Worm (Caenorhabditis elegans) whole organism, L4 larva: Measurements from ENCODE around the gene his-62.
A peak's percentile ranks its signal among the peaks of the same experiment; 100 is the strongest.

Source experiments
- F10B5.3 ChIP-seq: sonication (generic microtip); optimal IDR thresholded peaks from 2 replicates; lab custom pipeline; 2016; ENCODE audit warnings: mild to moderate bottlenecking, missing genetic modification characterization, missing compliant biosample characterization
- T26A8.4 ChIP-seq: fragments of 200-800 bp; sonication (Bioruptor generic); IDR thresholded peaks from 2 replicates; pipeline ENCODE4 v1.3.6; 2022; ENCODE audit warnings: missing genetic modification characterization, missing compliant biosample characterization
- Y48G9A.11 ChIP-seq: fragments of 200-800 bp; sonication (Bioruptor generic); IDR thresholded peaks from 2 replicates; pipeline ENCODE4 v1.3.6; 2022; ENCODE audit warnings: missing genetic modification reagents, missing genetic modification characterization, missing compliant biosample characterization
- aly-2 ChIP-seq: sonication (generic microtip); optimal IDR thresholded peaks from 2 replicates; lab custom pipeline; 2018; ENCODE audit warnings: missing biosample characterization, missing genetic modification characterization
- ama-1 ChIP-seq: fragments of 150-350 bp; optimal IDR thresholded peaks from 2 replicates; lab custom pipeline; 2014; ENCODE audit warnings: inconsistent platforms, mixed read lengths
- arid-1 ChIP-seq: fragments of 200-800 bp; sonication (Bioruptor generic); conservative IDR thresholded peaks from 2 replicates; pipeline ENCODE4 v1.3.6; 2022; ENCODE audit warnings: missing genetic modification reagents, missing genetic modification characterization, missing compliant biosample characterization
- ceh-20 ChIP-seq: fragments of 200-800 bp; sonication (Bioruptor generic); IDR thresholded peaks from 2 replicates; pipeline ENCODE4 v1.3.6; 2022; ENCODE audit warnings: missing genetic modification reagents, missing genetic modification characterization, missing compliant biosample characterization
- ceh-28 ChIP-seq: fragments of 150-350 bp; optimal IDR thresholded peaks from 2 replicates; lab custom pipeline; 2014; ENCODE audit warnings: missing biosample characterization, missing genetic modification reagents, missing genetic modification characterization
- ceh-62 ChIP-seq: sonication (generic microtip); optimal IDR thresholded peaks from 2 replicates; lab custom pipeline; 2017; ENCODE audit warnings: missing biosample characterization, missing genetic modification characterization
- daf-16 ChIP-seq, 3 experiments: sonication (generic microtip); optimal IDR thresholded peaks; 2 replicates each; lab custom pipeline; 2016 to 2017; ENCODE audit warnings: missing genetic modification characterization in 3 of 3, missing genetic modification reagents in 3 of 3, mild to moderate bottlenecking in 2 of 3, missing compliant biosample characterization in 2 of 3, missing biosample characterization in 1 of 3, moderate library complexity in 1 of 3
- daf-19 ChIP-seq: fragments of 200-800 bp; sonication (Bioruptor generic); conservative IDR thresholded peaks from 2 replicates; pipeline ENCODE4 v1.3.6; 2022; ENCODE audit warnings: missing genetic modification characterization, missing compliant biosample characterization
- dmd-6 ChIP-seq: fragments of 200-800 bp; sonication (Bioruptor generic); IDR thresholded peaks from 2 replicates; pipeline ENCODE4 v1.3.6; 2022; ENCODE audit warnings: missing genetic modification reagents, missing genetic modification characterization, missing compliant biosample characterization
- dpl-1 ChIP-seq: fragments of 150-350 bp; optimal IDR thresholded peaks from 2 replicates; lab custom pipeline; 2014; ENCODE audit warnings: missing biosample characterization, missing genetic modification reagents, missing genetic modification characterization
- duxl-1 ChIP-seq: sonication (generic microtip); optimal IDR thresholded peaks from 2 replicates; lab custom pipeline; 2016; ENCODE audit warnings: mild to moderate bottlenecking, missing genetic modification characterization, moderate library complexity, missing compliant biosample characterization; ENCODE audit not compliant: poor library complexity
- dve-1 ChIP-seq: sonication (generic microtip); optimal IDR thresholded peaks from 2 replicates; lab custom pipeline; 2017; ENCODE audit warnings: antibody characterized with exemption, mild to moderate bottlenecking, missing genetic modification characterization, missing compliant biosample characterization; ENCODE audit not compliant: insufficient read depth
- egl-43 ChIP-seq: fragments of 200-800 bp; sonication (Bioruptor generic); IDR thresholded peaks from 2 replicates; pipeline ENCODE4 v1.3.6; 2022; ENCODE audit warnings: missing genetic modification reagents, missing genetic modification characterization, missing compliant biosample characterization
- fkh-10 ChIP-seq: fragments of 150-350 bp; optimal IDR thresholded peaks from 2 replicates; lab custom pipeline; 2014; ENCODE audit warnings: missing biosample characterization, missing genetic modification reagents, missing genetic modification characterization
- fos-1 ChIP-seq: fragments of 150-350 bp; optimal IDR thresholded peaks from 2 replicates; lab custom pipeline; 2014; ENCODE audit warnings: missing biosample characterization, missing genetic modification characterization
- gei-8 ChIP-seq: fragments of 200-800 bp; sonication (Bioruptor generic); optimal IDR thresholded peaks from 2 replicates; lab custom pipeline; 2018; ENCODE audit warnings: mild to moderate bottlenecking, missing genetic modification characterization, missing compliant biosample characterization
- hif-1 ChIP-seq, 2 experiments: sonication (generic microtip); optimal IDR thresholded peaks; 2 replicates each; lab custom pipeline; 2016 to 2017; ENCODE audit warnings: missing compliant biosample characterization in 2 of 2, missing genetic modification characterization in 2 of 2, missing genetic modification reagents in 2 of 2, missing genotype in 2 of 2, mild to moderate bottlenecking in 1 of 2
- lin-1 ChIP-seq: fragments of 200-800 bp; sonication (Bioruptor generic); IDR thresholded peaks from 2 replicates; pipeline ENCODE4 v1.3.6; 2022; ENCODE audit warnings: missing genetic modification reagents, missing genetic modification characterization, missing compliant biosample characterization
- lin-13 ChIP-seq: fragments of 150-350 bp; optimal IDR thresholded peaks from 2 replicates; lab custom pipeline; 2014; ENCODE audit warnings: missing biosample characterization, missing genetic modification reagents, missing genetic modification characterization
- lin-29 ChIP-seq: fragments of 200-800 bp; sonication (Bioruptor generic); IDR thresholded peaks from 2 replicates; pipeline ENCODE4 v1.3.6; 2022; ENCODE audit warnings: missing genetic modification reagents, missing genetic modification characterization, missing compliant biosample characterization
- lin-39 ChIP-seq: fragments of 150-350 bp; optimal IDR thresholded peaks from 2 replicates; lab custom pipeline; 2014; ENCODE audit warnings: missing biosample characterization, missing genetic modification reagents, missing genetic modification characterization
- mdt-29 ChIP-seq: fragments of 200-800 bp; sonication (Bioruptor generic); IDR thresholded peaks from 2 replicates; pipeline ENCODE4 v1.3.6; 2022; ENCODE audit warnings: missing genetic modification reagents, missing genetic modification characterization, missing compliant biosample characterization
- mep-1 ChIP-seq: fragments of 150-350 bp; sonication (generic microtip); optimal IDR thresholded peaks from 3 replicates; lab custom pipeline; 2014; ENCODE audit warnings: missing biosample characterization, missing genetic modification characterization
- mes-2 ChIP-seq: sonication (generic microtip); optimal IDR thresholded peaks from 2 replicates; lab custom pipeline; 2016; ENCODE audit warnings: missing genotype, mild to moderate bottlenecking, missing genetic modification characterization, missing compliant biosample characterization; ENCODE audit not compliant: poor library complexity, severe bottlenecking
- mxl-2 ChIP-seq: fragments of 200-800 bp; sonication (Bioruptor generic); conservative IDR thresholded peaks from 2 replicates; pipeline ENCODE4 v1.3.6; 2022; ENCODE audit warnings: missing genetic modification reagents, missing genetic modification characterization, missing compliant biosample characterization
- nhr-10 ChIP-seq: fragments of 150-350 bp; optimal IDR thresholded peaks from 2 replicates; lab custom pipeline; 2014; ENCODE audit warnings: missing biosample characterization, missing genetic modification characterization
- nhr-102 ChIP-seq: sonication (generic microtip); optimal IDR thresholded peaks from 2 replicates; lab custom pipeline; 2016; ENCODE audit warnings: mild to moderate bottlenecking, missing genetic modification characterization, moderate library complexity, missing compliant biosample characterization
- nhr-11 ChIP-seq: fragments of 150-350 bp; optimal IDR thresholded peaks from 2 replicates; lab custom pipeline; 2014; ENCODE audit warnings: missing biosample characterization, missing genetic modification characterization
- nhr-28 ChIP-seq: fragments of 150-350 bp; optimal IDR thresholded peaks from 2 replicates; lab custom pipeline; 2014; ENCODE audit warnings: missing biosample characterization, missing genetic modification characterization
- nhr-42 ChIP-seq: fragments of 200-800 bp; sonication (Bioruptor generic); IDR thresholded peaks from 2 replicates; pipeline ENCODE4 v1.3.6; 2022; ENCODE audit warnings: missing genetic modification characterization, missing compliant biosample characterization
- nhr-48 ChIP-seq: sonication (generic microtip); optimal IDR thresholded peaks from 2 replicates; lab custom pipeline; 2016; ENCODE audit warnings: mild to moderate bottlenecking, missing genetic modification characterization, missing compliant biosample characterization
- nhr-6 ChIP-seq: fragments of 150-350 bp; optimal IDR thresholded peaks from 2 replicates; lab custom pipeline; 2014; ENCODE audit warnings: missing biosample characterization, missing genetic modification characterization
- nhr-76 ChIP-seq: fragments of 150-350 bp; optimal IDR thresholded peaks from 2 replicates; lab custom pipeline; 2014; ENCODE audit warnings: missing biosample characterization, missing genetic modification characterization
- php-3 ChIP-seq: fragments of 200-800 bp; sonication (Bioruptor generic); IDR thresholded peaks from 2 replicates; pipeline ENCODE4 v1.3.6; 2022; ENCODE audit warnings: missing genetic modification reagents, missing genetic modification characterization, missing compliant biosample characterization
- pqm-1 ChIP-seq: sonication (generic microtip); optimal IDR thresholded peaks from 2 replicates; lab custom pipeline; 2017; ENCODE audit warnings: missing biosample characterization, missing genetic modification characterization
- rbr-2 ChIP-seq: sonication (generic microtip); optimal IDR thresholded peaks from 2 replicates; lab custom pipeline; 2016; ENCODE audit warnings: missing genotype, missing genetic modification characterization, missing compliant biosample characterization
- snpc-1.2 ChIP-seq: fragments of 200-800 bp; sonication (Bioruptor generic); IDR thresholded peaks from 2 replicates; pipeline ENCODE4 v1.3.6; 2022; ENCODE audit warnings: missing genetic modification reagents, missing genetic modification characterization, missing compliant biosample characterization
- snpc-4 ChIP-seq: fragments of 150-350 bp; optimal IDR thresholded peaks from 2 replicates; lab custom pipeline; 2014; ENCODE audit warnings: missing biosample characterization, missing genetic modification characterization
- unc-62 ChIP-seq, 3 experiments: fragments of 150-350 bp in 1 of 3; sonication (generic microtip); optimal IDR thresholded peaks in 2 of 3; peaks in 1 of 3; 1 replicate in 1 of 3; 2 replicates in 2 of 3; lab custom pipeline; 2014 to 2017; ENCODE audit warnings: missing biosample characterization in 3 of 3, missing genetic modification characterization in 3 of 3, missing genetic modification reagents in 3 of 3, missing genotype in 1 of 3
- zfp-2 ChIP-seq: sonication (generic microtip); optimal IDR thresholded peaks from 2 replicates; lab custom pipeline; 2016; ENCODE audit warnings: mild to moderate bottlenecking, missing genetic modification characterization, missing compliant biosample characterization
- zfp-3 ChIP-seq: fragments of 200-800 bp; sonication (Bioruptor generic); conservative IDR thresholded peaks from 2 replicates; pipeline ENCODE4 v1.3.6; 2022; ENCODE audit warnings: missing genetic modification reagents, missing genetic modification characterization, missing compliant biosample characterization

Gene his-62

DNA sequence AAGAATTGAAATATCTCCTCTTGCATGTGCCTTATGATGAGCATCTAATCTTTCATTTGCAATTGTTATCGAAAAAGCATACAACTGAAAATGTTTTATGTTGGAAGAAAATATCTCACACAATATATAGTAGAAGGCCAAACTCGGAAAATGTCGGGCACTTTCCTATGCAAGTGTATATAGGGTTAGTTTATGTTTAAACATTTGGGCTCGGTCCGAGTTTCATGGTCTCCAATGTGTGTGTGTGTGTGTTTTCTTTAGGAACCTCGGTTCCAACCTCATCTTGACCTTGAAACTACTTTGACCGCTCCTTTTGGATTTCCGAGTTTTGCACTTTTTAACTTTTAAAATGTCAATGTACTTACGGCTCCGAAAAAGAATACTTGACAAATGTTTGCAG lies 13.0 kb downstream of the his-62 start (continued):
- TF ChIP-seq nhr-42 (no peak), zfp-3 (GFP tag; lab: Robert Waterston, UW) (no peak), fos-1 (tag; lab: Kevin White, UChicago) (no peak), lin-1 (GFP tag; lab: Robert Waterston, UW) (no peak), arid-1 (GFP tag; lab: Robert Waterston, UW) (0 out of 2 replicates have a peak, but pooled peaks have one; percentile 33), pqm-1 (tag; lab: Kevin White, UChicago) (no peak), ama-1 (lab: Kevin White, UChicago) (no peak), lin-29 (GFP tag; lab: Robert Waterston, UW) (no peak), snpc-4 (peak; percentile 49), ceh-62 (tag; lab: Kevin White, UChicago) (no peak)

DNA sequence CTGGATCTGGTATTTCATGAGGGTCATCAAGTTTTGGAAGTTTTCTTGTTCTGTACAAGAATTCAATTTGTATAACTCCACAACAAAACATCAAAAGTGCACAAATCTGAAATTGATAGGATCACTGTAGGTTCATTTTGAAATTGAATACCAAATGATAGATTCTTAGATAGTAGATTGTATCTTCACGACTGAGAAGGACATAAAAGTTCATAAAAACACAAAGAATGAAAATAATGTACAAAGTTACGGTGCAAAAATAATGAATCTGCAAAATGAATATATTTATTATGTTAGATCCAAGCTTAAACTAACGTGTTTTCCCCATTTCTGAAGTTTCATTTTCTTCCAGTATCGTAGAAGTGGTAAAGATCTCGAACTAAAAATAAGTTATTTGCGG lies 14.6 kb downstream of the his-62 start:
- TF ChIP-seq nhr-48 (tag; lab: Kevin White, UChicago) (no peak), fkh-10 (no peak), hif-1 (tag; optimal IDR thresholded peaks at IDR 0.05; lab: Kevin White, UChicago) (no peak), nhr-6 (no peak), mes-2 (tag; lab: Kevin White, UChicago) (no peak), rbr-2 (tag; lab: Kevin White, UChicago) (no peak), lin-29 (GFP tag; lab: Robert Waterston, UW) (no peak), mdt-29 (GFP tag; lab: Robert Waterston, UW) (no peak), snpc-1.2 (GFP tag; lab: Robert Waterston, UW) (no peak), T26A8.4 (no peak), daf-19 (GFP tag; lab: Robert Waterston, UW) (no peak), gei-8 (GFP tag; lab: Kevin White, UChicago) (no peak), F10B5.3 (tag; lab: Kevin White, UChicago) (no peak), zfp-2 (no peak)

DNA sequence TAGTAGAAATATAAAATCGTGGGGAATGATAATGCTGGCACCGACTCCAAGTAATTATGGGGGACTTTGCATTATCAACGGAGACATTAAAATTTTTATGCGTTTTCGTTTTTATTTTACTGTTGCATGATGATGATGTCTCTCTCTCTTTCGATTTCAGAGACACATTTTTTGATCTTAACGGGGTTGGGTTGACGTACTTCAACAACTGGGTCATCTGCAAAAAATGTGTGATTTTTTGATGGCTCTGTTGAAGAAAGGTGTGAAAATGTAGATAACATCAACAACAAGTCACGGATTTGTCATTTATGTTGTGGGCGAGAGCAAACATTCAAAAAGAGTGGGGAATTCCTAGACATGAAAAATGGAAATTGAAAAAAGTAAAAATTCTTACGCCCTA lies 15.0 kb downstream of the his-62 start, which contains the start of gene F55G1.15:
Gene F55G1.15 (minus strand): TSS at position 101 of the 400 bp plus-strand sequence.
- TF ChIP-seq unc-62 (GFP tag; optimal IDR thresholded peaks at IDR 0.05 in 1 of 2; lab: Kevin White, UChicago) (no peak), unc-62 (tag; optimal IDR thresholded peaks at IDR 0.05; lab: Kevin White, UChicago) (no peak), mes-2 (tag; lab: Kevin White, UChicago) (no peak), mxl-2 (GFP tag; lab: Robert Waterston, UW) (no peak), snpc-4 (no peak), Y48G9A.11 (GFP tag; lab: Robert Waterston, UW) (no peak), dve-1 (tag; lab: Kevin White, UChicago) (peak; percentile 8), ama-1 (lab: Kevin White, UChicago) (no peak), duxl-1 (no peak), pqm-1 (tag; lab: Kevin White, UChicago) (peak; percentile 1), egl-43 (GFP tag; lab: Robert Waterston, UW) (no peak), fkh-10 (no peak), dpl-1 (GFP tag; lab: Kevin White, UChicago) (no peak), lin-13 (GFP tag; lab: Kevin White, UChicago) (no peak), ceh-20 (GFP tag; lab: Robert Waterston, UW) (no peak), dmd-6 (GFP tag; lab: Robert Waterston, UW) (peak; percentile 39; the same call in 1 of the 2 replicates), ceh-28 (no peak), nhr-102 (no peak), aly-2 (no peak), nhr-10 (no peak), php-3 (GFP tag; lab: Robert Waterston, UW) (peak; percentile 74), nhr-28 (tag; lab: Kevin White, UChicago) (no peak), T26A8.4 (no peak), lin-1 (GFP tag; lab: Robert Waterston, UW) (no peak), nhr-76 (tag; lab: Kevin White, UChicago) (no peak), nhr-11 (tag; lab: Kevin White, UChicago) (no peak), mep-1 (tag; lab: Kevin White, UChicago) (no peak), lin-39 (tag; lab: Kevin White, UChicago) (no peak), daf-16 (GFP tag; optimal IDR thresholded peaks at IDR 0.05; lab: Kevin White, UChicago) (no peak), daf-16 (tag; optimal IDR thresholded peaks at IDR 0.05; lab: Kevin White, UChicago) (peak; percentile 20)
